Worm (Caenorhabditis elegans) whole organism, L3 larva: Measurements from ENCODE around the gene T08G5.1.

Source experiments
- aly-2 ChIP-seq: fragments of 150-350 bp; optimal IDR thresholded peaks from 2 replicates; lab custom pipeline; 2014; ENCODE audit warnings: missing biosample characterization, missing genetic modification characterization
- ama-1 ChIP-seq: fragments of 150-350 bp; optimal IDR thresholded peaks from 2 replicates; lab custom pipeline; 2018
- egl-27 ChIP-seq: sonication (generic microtip); optimal IDR thresholded peaks from 4 replicates; lab custom pipeline; 2017; ENCODE audit warnings: missing biosample characterization, missing genetic modification reagents, missing genetic modification characterization
- elt-2 ChIP-seq: sonication (generic microtip); optimal IDR thresholded peaks from 2 replicates; lab custom pipeline; 2016; ENCODE audit warnings: missing genetic modification reagents, mild to moderate bottlenecking, missing genetic modification characterization, missing compliant biosample characterization
- lin-15B ChIP-seq: fragments of 150-350 bp; optimal IDR thresholded peaks from 2 replicates; lab custom pipeline; 2014; ENCODE audit warnings: missing biosample characterization, missing genetic modification characterization
- nhr-23 ChIP-seq: fragments of 150-350 bp; optimal IDR thresholded peaks from 2 replicates; lab custom pipeline; 2014; ENCODE audit warnings: missing biosample characterization, missing genetic modification reagents, missing genetic modification characterization
- nhr-237 ChIP-seq: fragments of 150-350 bp; optimal IDR thresholded peaks from 2 replicates; lab custom pipeline; 2014; ENCODE audit warnings: missing biosample characterization, missing genetic modification characterization
- nhr-77 ChIP-seq: fragments of 150-350 bp; optimal IDR thresholded peaks from 2 replicates; lab custom pipeline; 2014; ENCODE audit warnings: missing biosample characterization, missing genetic modification characterization
- pqm-1 ChIP-seq: fragments of 150-350 bp; optimal IDR thresholded peaks from 2 replicates; lab custom pipeline; 2017; ENCODE audit warnings: missing biosample characterization, missing genetic modification characterization, inconsistent platforms
- zag-1 ChIP-seq: fragments of 150-350 bp; optimal IDR thresholded peaks from 2 replicates; lab custom pipeline; 2014; ENCODE audit warnings: missing biosample characterization, missing genetic modification characterization

ce11 chrV:14002402-14002801 lies 16.2 kb upstream of the T08G5.1 start:
- no peak for TF ChIP-seq ama-1 (lab: Kevin White, UChicago)
- no peak for TF ChIP-seq aly-2
- no peak for TF ChIP-seq lin-15B
- peak; percentile 21 for TF ChIP-seq pqm-1 (tag; lab: Kevin White, UChicago)
- TF ChIP-seq egl-27 (tag; lab: Kevin White, UChicago), result no peak
- TF ChIP-seq nhr-23, result no peak
- TF ChIP-seq nhr-237 (tag; lab: Kevin White, UChicago), result no peak
- TF ChIP-seq nhr-77 (tag; lab: Kevin White, UChicago), result no peak
- no peak for TF ChIP-seq elt-2 (tag; lab: Kevin White, UChicago)
- no peak for TF ChIP-seq zag-1
